Worm (Caenorhabditis elegans): ENCODE data around the gene srz-19.

DNA sequence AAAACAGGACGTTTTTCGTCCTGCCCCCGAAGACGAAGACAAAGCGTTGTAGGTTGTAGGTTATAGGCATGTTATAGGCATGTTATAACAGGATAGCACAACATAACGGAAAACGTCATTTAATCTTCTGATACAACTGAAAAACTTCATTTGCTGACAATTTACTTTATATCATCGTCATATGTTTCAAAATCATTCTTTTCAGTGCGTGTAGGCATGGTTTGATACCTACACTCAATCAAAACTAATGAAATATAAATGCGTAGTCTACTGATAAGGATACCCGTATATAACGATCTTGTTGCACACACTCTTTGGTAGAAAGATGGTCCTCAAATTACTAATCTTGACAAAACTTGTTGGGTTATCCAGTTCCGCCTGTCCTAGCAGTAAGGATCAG is 37.1 kb downstream of the srz-19 start, which contains the start of gene clec-74:
- no peak for TF ChIP-seq klf-2 (GFP tag; conservative IDR thresholded peaks at IDR 0.05)
- TF ChIP-seq ztf-23 (GFP tag; IDR thresholded peaks at IDR 0.05) = no peak
- no peak for TF ChIP-seq flt-1 (GFP tag; IDR thresholded peaks at IDR 0.05)
- TF ChIP-seq T22C8.4 (GFP tag; IDR thresholded peaks at IDR 0.05) = no peak
- TF ChIP-seq med-1 (GFP tag; optimal IDR thresholded peaks at IDR 0.05; ENCODE audit: insufficient read depth) = no peak
- TF ChIP-seq ref-1 (GFP tag; conservative IDR thresholded peaks at IDR 0.05) = no peak
- no peak for TF ChIP-seq tab-1 (GFP tag; IDR thresholded peaks at IDR 0.05)
- no peak for TF ChIP-seq ztf-29 (GFP tag; IDR thresholded peaks at IDR 0.05)
- no peak for TF ChIP-seq cog-1 (tag; optimal IDR thresholded peaks at IDR 0.05)

Data from whole organism, midembryonic.